Fruit fly (Drosophila melanogaster) whole organism, embryonic: ENCODE data around the gene stg1.

Source experiments
- C15 ChIP-seq: fragments of 200-800 bp; sonication (Bioruptor generic); IDR thresholded peaks from 3 replicates; pipeline ENCODE4 v1.3.6; 2022; ENCODE audit warnings: missing biosample characterization, missing genetic modification characterization
- CG10321 ChIP-seq: fragments of 200-800 bp; sonication (Bioruptor generic); IDR thresholded peaks from 2 replicates; pipeline ENCODE4 v1.3.6; 2022; ENCODE audit warnings: missing biosample characterization, missing genetic modification characterization
- CG10959 ChIP-seq: fragments of 200-800 bp; sonication (Bioruptor generic); IDR thresholded peaks from 2 replicates; pipeline ENCODE4 v1.3.6; 2022; ENCODE audit warnings: missing biosample characterization, missing genetic modification characterization
- CG11456 ChIP-seq: fragments of 200-800 bp; sonication (Bioruptor generic); IDR thresholded peaks from 3 replicates; pipeline ENCODE4 v1.3.6; 2022; ENCODE audit warnings: missing biosample characterization, missing genetic modification characterization
- CG11723 ChIP-seq: fragments of 200-800 bp; sonication (Bioruptor generic); optimal IDR thresholded peaks from 2 replicates; lab custom pipeline; 2017; ENCODE audit warnings: missing biosample characterization, mild to moderate bottlenecking, missing genetic modification characterization
- CG12155 ChIP-seq: fragments of 200-800 bp; sonication (Bioruptor generic); optimal IDR thresholded peaks from 3 replicates; lab custom pipeline; 2016; ENCODE audit warnings: missing biosample characterization, missing genetic modification characterization
- CG12219 ChIP-seq: fragments of 200-800 bp; sonication (Bioruptor generic); optimal IDR thresholded peaks from 3 replicates; lab custom pipeline; 2018; ENCODE audit warnings: missing biosample characterization, mild to moderate bottlenecking, missing genetic modification characterization
- CG12236 ChIP-seq: fragments of 200-800 bp; sonication (Bioruptor generic); optimal IDR thresholded peaks from 2 replicates; lab custom pipeline; 2016; ENCODE audit warnings: missing biosample characterization, missing genetic modification characterization
- CG13894 ChIP-seq: fragments of 200-800 bp; sonication (Bioruptor generic); optimal IDR thresholded peaks from 3 replicates; lab custom pipeline; 2018; ENCODE audit warnings: missing biosample characterization, mild to moderate bottlenecking, missing genetic modification characterization, moderate library complexity
- CG14965 ChIP-seq: fragments of 200-800 bp; sonication (Bioruptor generic); optimal IDR thresholded peaks from 2 replicates; lab custom pipeline; 2016; ENCODE audit warnings: missing biosample characterization, missing genetic modification characterization, borderline replicate concordance
- CG15479 ChIP-seq: fragments of 200-800 bp; sonication (Bioruptor generic); optimal IDR thresholded peaks from 3 replicates; lab custom pipeline; 2019; ENCODE audit warnings: missing biosample characterization, mild to moderate bottlenecking, missing genetic modification characterization, moderate library complexity
- CG1647 ChIP-seq: fragments of 200-800 bp; sonication (Bioruptor generic); optimal IDR thresholded peaks from 3 replicates; lab custom pipeline; 2016; ENCODE audit warnings: missing biosample characterization, missing genetic modification characterization
- CG18476 ChIP-seq: fragments of 200-800 bp; sonication (Bioruptor generic); optimal IDR thresholded peaks from 2 replicates; lab custom pipeline; 2016; ENCODE audit warnings: missing biosample characterization, mild to moderate bottlenecking, missing genetic modification characterization
- CG18599 ChIP-seq: fragments of 200-800 bp; sonication (Bioruptor generic); optimal IDR thresholded peaks from 3 replicates; lab custom pipeline; 2017; ENCODE audit warnings: missing biosample characterization, missing genetic modification characterization, mild to moderate bottlenecking, moderate library complexity, missing genetic modification reagents
- CG2889 ChIP-seq: fragments of 200-800 bp; sonication (Bioruptor generic); IDR thresholded peaks from 3 replicates; pipeline ENCODE4 v1.3.6; 2022; ENCODE audit warnings: missing biosample characterization, missing genetic modification characterization
- CG31224 ChIP-seq: fragments of 200-800 bp; sonication (Bioruptor generic); IDR thresholded peaks from 2 replicates; pipeline ENCODE4 v1.3.6; 2022; ENCODE audit warnings: missing biosample characterization, missing genetic modification characterization
- CG34376 ChIP-seq: fragments of 200-800 bp; sonication (Bioruptor generic); optimal IDR thresholded peaks from 2 replicates; lab custom pipeline; 2018; ENCODE audit warnings: missing biosample characterization, mild to moderate bottlenecking, missing genetic modification characterization
- CG4404 ChIP-seq: fragments of 200-800 bp; sonication (Bioruptor generic); IDR thresholded peaks from 2 replicates; pipeline ENCODE4 v1.3.6; 2022; ENCODE audit warnings: missing biosample characterization, missing genetic modification characterization
- CG4854 ChIP-seq: fragments of 200-800 bp; sonication (Bioruptor generic); optimal IDR thresholded peaks from 2 replicates; lab custom pipeline; 2016; ENCODE audit warnings: missing biosample characterization, missing genetic modification characterization, inconsistent platforms
- CG5180 ChIP-seq: fragments of 200-800 bp; sonication (Bioruptor generic); optimal IDR thresholded peaks from 3 replicates; lab custom pipeline; 2017; ENCODE audit warnings: missing biosample characterization, missing genetic modification characterization, mild to moderate bottlenecking, moderate library complexity, missing genetic modification reagents
- CG6272 ChIP-seq: fragments of 200-800 bp; sonication (Bioruptor generic); IDR thresholded peaks from 2 replicates; pipeline ENCODE4 v1.3.6; 2022; ENCODE audit warnings: missing biosample characterization, missing genetic modification characterization
- CG8359 ChIP-seq: fragments of 200-800 bp; sonication (Bioruptor generic); optimal IDR thresholded peaks from 2 replicates; lab custom pipeline; 2017; ENCODE audit warnings: missing biosample characterization, mild to moderate bottlenecking, missing genetic modification characterization, borderline replicate concordance
- CG8944 ChIP-seq: fragments of 200-800 bp; sonication (Bioruptor generic); optimal IDR thresholded peaks from 3 replicates; lab custom pipeline; 2016; ENCODE audit warnings: missing biosample characterization, missing genetic modification characterization
- D ChIP-seq, 2 experiments: fragments of 200-800 bp in 1 of 2; fragments of >200 bp in 1 of 2; sonication (Bioruptor generic) in 1 of 2; optimal IDR thresholded peaks; 2 replicates in 1 of 2; 3 replicates in 1 of 2; lab custom pipeline; 2017; ENCODE audit warnings: mild to moderate bottlenecking in 1 of 2, missing biosample characterization in 1 of 2, missing genetic modification characterization in 1 of 2, missing genetic modification reagents in 1 of 2
- Dip3 ChIP-seq: fragments of 200-800 bp; sonication (Bioruptor generic); optimal IDR thresholded peaks from 3 replicates; lab custom pipeline; 2016; ENCODE audit warnings: missing biosample characterization, missing genetic modification characterization
- Doc3 ChIP-seq: fragments of 200-800 bp; sonication (Bioruptor generic); IDR thresholded peaks from 3 replicates; pipeline ENCODE4 v1.3.6; 2022; ENCODE audit warnings: missing biosample characterization, missing genetic modification characterization; ENCODE audit not compliant: partially characterized antibody
- Eip74EF ChIP-seq, 2 experiments: fragments of 200-800 bp in 1 of 2; fragments of >200 bp in 1 of 2; sonication (Bioruptor generic) in 1 of 2; optimal IDR thresholded peaks; 2 replicates each; lab custom pipeline; 2017 to 2019; ENCODE audit warnings: missing biosample characterization in 2 of 2, missing genetic modification characterization in 2 of 2, mild to moderate bottlenecking in 1 of 2, moderate library complexity in 1 of 2
- Gsc ChIP-seq: fragments of 200-800 bp; sonication (Bioruptor generic); IDR thresholded peaks from 2 replicates; pipeline ENCODE4 v1.3.6; 2022; ENCODE audit warnings: missing biosample characterization, missing genetic modification characterization
- Hsf ChIP-seq: fragments of 200-800 bp; sonication (Bioruptor generic); optimal IDR thresholded peaks from 3 replicates; lab custom pipeline; 2016; ENCODE audit warnings: missing biosample characterization, missing genetic modification characterization
- Max ChIP-seq: fragments of 200-800 bp; sonication (Bioruptor generic); optimal IDR thresholded peaks from 2 replicates; lab custom pipeline; 2016; ENCODE audit warnings: missing biosample characterization, mild to moderate bottlenecking, missing genetic modification characterization
- Neu2 ChIP-seq: fragments of 200-800 bp; sonication (Bioruptor generic); optimal IDR thresholded peaks from 3 replicates; lab custom pipeline; 2016; ENCODE audit warnings: missing biosample characterization, missing genetic modification characterization, borderline replicate concordance
- Ptx1 ChIP-seq: fragments of 200-800 bp; sonication (Bioruptor generic); IDR thresholded peaks from 2 replicates; pipeline ENCODE4 v1.3.6; 2022; ENCODE audit warnings: missing biosample characterization, missing genetic modification characterization
- abd-A ChIP-seq: fragments of 200-800 bp; sonication (Bioruptor generic); optimal IDR thresholded peaks from 3 replicates; lab custom pipeline; 2019; ENCODE audit warnings: missing biosample characterization, mild to moderate bottlenecking, missing genetic modification characterization, moderate library complexity
- amos ChIP-seq: fragments of 200-800 bp; sonication (Bioruptor generic); IDR thresholded peaks from 2 replicates; pipeline ENCODE4 v1.3.6; 2022; ENCODE audit warnings: missing biosample characterization, missing genetic modification characterization; ENCODE audit not compliant: partially characterized antibody
- croc ChIP-seq: fragments of 200-800 bp; sonication (Bioruptor generic); conservative IDR thresholded peaks from 3 replicates; pipeline ENCODE4 v1.3.6; 2022; ENCODE audit warnings: missing biosample characterization, missing genetic modification characterization
- ems ChIP-seq: fragments of 200-800 bp; sonication (Bioruptor generic); optimal IDR thresholded peaks from 3 replicates; lab custom pipeline; 2016; ENCODE audit warnings: missing biosample characterization, missing genetic modification characterization
- gsb-n ChIP-seq: fragments of 200-800 bp; sonication (Bioruptor generic); optimal IDR thresholded peaks from 3 replicates; lab custom pipeline; 2018; ENCODE audit warnings: missing biosample characterization, mild to moderate bottlenecking, missing genetic modification characterization
- her ChIP-seq: fragments of 200-800 bp; sonication (Bioruptor generic); optimal IDR thresholded peaks from 2 replicates; lab custom pipeline; 2016; ENCODE audit warnings: missing biosample characterization, missing genetic modification characterization
- hth ChIP-seq: fragments of >200 bp; optimal IDR thresholded peaks from 2 replicates; lab custom pipeline; 2017; ENCODE audit warnings: inconsistent platforms
- kay ChIP-seq: fragments of 200-800 bp; sonication (Bioruptor generic); optimal IDR thresholded peaks from 2 replicates; lab custom pipeline; 2016; ENCODE audit warnings: missing biosample characterization, missing genetic modification characterization
- knrl ChIP-seq: fragments of 200-800 bp; sonication (Bioruptor generic); IDR thresholded peaks from 3 replicates; pipeline ENCODE4 v1.3.6; 2022; ENCODE audit warnings: missing biosample characterization, missing genetic modification characterization; ENCODE audit not compliant: partially characterized antibody
- phol ChIP-seq: fragments of 200-800 bp; sonication (Bioruptor generic); optimal IDR thresholded peaks from 3 replicates; lab custom pipeline; 2018; ENCODE audit warnings: missing biosample characterization, mild to moderate bottlenecking, missing genetic modification characterization, moderate library complexity
- row ChIP-seq: fragments of 200-800 bp; sonication (Bioruptor generic); IDR thresholded peaks from 3 replicates; pipeline ENCODE4 v1.3.6; 2022; ENCODE audit warnings: missing biosample characterization, missing genetic modification characterization
- schlank ChIP-seq: fragments of 200-800 bp; sonication (Bioruptor generic); optimal IDR thresholded peaks from 2 replicates; lab custom pipeline; 2018; ENCODE audit warnings: missing biosample characterization, mild to moderate bottlenecking, missing genetic modification characterization
- sd ChIP-seq: fragments of 200-800 bp; sonication (Bioruptor generic); optimal IDR thresholded peaks from 3 replicates; lab custom pipeline; 2018; ENCODE audit warnings: missing biosample characterization, mild to moderate bottlenecking, missing genetic modification characterization, moderate library complexity
- so ChIP-seq: fragments of 200-800 bp; sonication (Bioruptor generic); IDR thresholded peaks from 3 replicates; pipeline ENCODE4 v1.3.6; 2022; ENCODE audit warnings: missing biosample characterization, missing genetic modification characterization
- unc-4 ChIP-seq: fragments of 200-800 bp; sonication (Bioruptor generic); IDR thresholded peaks from 2 replicates; pipeline ENCODE4 v1.3.6; 2022; ENCODE audit warnings: missing biosample characterization, missing genetic modification characterization; ENCODE audit not compliant: partially characterized antibody
- zfh1 ChIP-seq: fragments of 200-800 bp; sonication (Bioruptor generic); IDR thresholded peaks from 3 replicates; pipeline ENCODE4 v1.3.6; 2022; ENCODE audit warnings: missing biosample characterization, missing genetic modification characterization

The stg1 gene

DNA sequence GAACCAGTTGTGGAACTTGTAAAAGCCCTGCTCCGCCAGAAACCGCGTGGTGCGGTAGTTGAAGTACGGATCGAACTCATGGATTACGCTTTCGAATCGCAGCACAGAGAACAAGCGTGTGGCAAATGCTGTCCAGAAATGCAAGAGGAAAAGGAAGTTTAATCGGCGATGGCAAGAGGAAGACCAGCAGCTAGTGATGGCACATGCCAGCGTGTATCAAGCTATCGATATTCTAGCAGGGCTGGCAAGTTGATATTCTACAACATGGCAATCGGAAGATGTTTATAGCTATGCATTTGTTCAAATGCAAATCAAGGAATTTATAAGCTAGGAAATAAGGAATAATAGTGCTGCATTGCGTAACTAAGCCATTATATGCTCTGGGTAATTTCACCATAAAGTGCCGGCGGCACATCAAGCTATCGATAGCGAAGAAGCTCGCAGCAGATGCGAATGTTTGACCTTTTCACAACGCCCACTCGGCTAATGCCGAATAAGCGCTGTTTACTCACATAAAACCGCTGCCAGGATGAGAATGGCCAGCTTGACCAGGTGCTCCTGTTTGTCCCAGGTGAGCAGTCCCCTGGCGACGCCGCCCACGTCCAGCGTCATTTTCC is 40.4 kb upstream of the stg1 start (continued):
- TF ChIP-seq croc: no peak; the same call in 2 of the 3 replicates
- TF ChIP-seq CG31224 (GFP tag; lab: Robert Waterston, UW): peak; percentile 37; the same call in 1 of the 2 replicates
- peak; percentile 5 for TF ChIP-seq abd-A (tag; lab: Kevin White, UChicago)
- TF ChIP-seq CG12219 (GFP tag; lab: Kevin White, UChicago): peak; percentile 74
- peak; percentile 68 for TF ChIP-seq CG13894 (tag; lab: Kevin White, UChicago)
- peak; percentile 74 for TF ChIP-seq unc-4 (GFP tag; lab: Robert Waterston, UW)
- peak; percentile 16 for TF ChIP-seq CG14965 (GFP tag; lab: Kevin White, UChicago)
- TF ChIP-seq Doc3 (GFP tag; lab: Robert Waterston, UW): peak; percentile 62
- peak; percentile 43 for TF ChIP-seq sd (tag; lab: Kevin White, UChicago)
- peak; percentile 63 for TF ChIP-seq Ptx1 (GFP tag; lab: Robert Waterston, UW)
- peak; percentile 52 for TF ChIP-seq CG8944 (GFP tag; lab: Kevin White, UChicago)
- TF ChIP-seq gsb-n (tag; lab: Kevin White, UChicago): peak; percentile 59
- TF ChIP-seq Eip74EF (GFP tag; optimal IDR thresholded peaks at IDR 0.05; lab: Kevin White, UChicago): peak in 1 of 2 experiments; percentile 30
- no peak; the same call in 2 of the 3 replicates for TF ChIP-seq CG2889 (GFP tag; lab: Robert Waterston, UW)
- TF ChIP-seq ems (GFP tag; lab: Kevin White, UChicago): peak; percentile 61
- TF ChIP-seq CG8359: peak; percentile 39
- peak; percentile 48; the same call in 1 of the 2 replicates for TF ChIP-seq CG6272 (GFP tag; lab: Robert Waterston, UW)
- TF ChIP-seq D (optimal IDR thresholded peaks at IDR 0.05; lab: Kevin White, UChicago): no peak
- peak; percentile 59 for TF ChIP-seq D (GFP tag; optimal IDR thresholded peaks at IDR 0.05; lab: Kevin White, UChicago)
- TF ChIP-seq Hsf (GFP tag; lab: Kevin White, UChicago): peak; percentile 76
- peak; percentile 76 for TF ChIP-seq so
- peak; percentile 73 for TF ChIP-seq CG12236
- peak; percentile 65 for TF ChIP-seq CG10959 (GFP tag; lab: Robert Waterston, UW)
- no peak for TF ChIP-seq CG18476 (GFP tag; lab: Kevin White, UChicago)
- TF ChIP-seq amos (GFP tag; lab: Robert Waterston, UW): peak; percentile 87
- TF ChIP-seq CG10321 (GFP tag; lab: Robert Waterston, UW): 0 out of 2 replicates have a peak, but pooled peaks have one; percentile 26
- peak; percentile 85 for TF ChIP-seq CG18599 (GFP tag; lab: Kevin White, UChicago)
- TF ChIP-seq CG11723 (GFP tag; lab: Kevin White, UChicago): peak; percentile 76
- peak; percentile 56 for TF ChIP-seq CG4854 (GFP tag; lab: Kevin White, UChicago)
- TF ChIP-seq row (GFP tag; lab: Robert Waterston, UW): peak; percentile 67
- TF ChIP-seq phol: peak; percentile 66
- peak; percentile 72 for TF ChIP-seq Max (GFP tag; lab: Kevin White, UChicago)
- TF ChIP-seq CG5180 (GFP tag; lab: Kevin White, UChicago): peak; percentile 58
- peak; percentile 63 for TF ChIP-seq CG1647 (GFP tag; lab: Kevin White, UChicago)
- peak; percentile 58 for TF ChIP-seq Dip3
- peak; percentile 77; the same call in 2 of the 3 replicates for TF ChIP-seq knrl (GFP tag; lab: Robert Waterston, UW)
- TF ChIP-seq C15 (GFP tag; lab: Robert Waterston, UW): 0 out of 3 replicates have a peak, but pooled peaks have one; percentile 41
- peak; percentile 87 for TF ChIP-seq CG11456 (GFP tag; lab: Robert Waterston, UW)
- TF ChIP-seq her (GFP tag; lab: Kevin White, UChicago): peak; percentile 90
- TF ChIP-seq CG4404 (GFP tag; lab: Robert Waterston, UW): 0 out of 2 replicates have a peak, but pooled peaks have one; percentile 17
- TF ChIP-seq CG12155 (GFP tag; lab: Kevin White, UChicago): peak; percentile 45
- no peak for TF ChIP-seq Neu2 (GFP tag; lab: Kevin White, UChicago)
- no peak for TF ChIP-seq hth (lab: Kevin White, UChicago)
- TF ChIP-seq CG34376: peak; percentile 90
- TF ChIP-seq CG15479 (GFP tag; lab: Kevin White, UChicago): no peak
- TF ChIP-seq schlank (tag; lab: Kevin White, UChicago): peak; percentile 86
- no peak for TF ChIP-seq kay (GFP tag; lab: Kevin White, UChicago)
- TF ChIP-seq zfh1: peak; percentile 76; the same call in 2 of the 3 replicates
- no peak for TF ChIP-seq Gsc
